Worm (Caenorhabditis elegans) whole organism, midembryonic: ENCODE measurements around the gene mig-17.

ENCODE experiments used
- T22C8.4 ChIP-seq: fragments of 200-800 bp; sonication (Bioruptor generic); IDR thresholded peaks from 2 replicates; pipeline ENCODE4 v1.3.6; 2022; ENCODE audit warnings: missing genetic modification characterization, missing compliant biosample characterization
- flt-1 ChIP-seq: fragments of 200-800 bp; sonication (Bioruptor generic); IDR thresholded peaks from 2 replicates; pipeline ENCODE4 v1.3.6; 2022; ENCODE audit warnings: missing genetic modification characterization, missing compliant biosample characterization
- tab-1 ChIP-seq: fragments of 200-800 bp; sonication (Bioruptor generic); IDR thresholded peaks from 2 replicates; pipeline ENCODE4 v1.3.6; 2022; ENCODE audit warnings: missing genetic modification characterization, missing compliant biosample characterization
- ztf-23 ChIP-seq: fragments of 200-800 bp; sonication (Bioruptor generic); IDR thresholded peaks from 2 replicates; pipeline ENCODE4 v1.3.6; 2022; ENCODE audit warnings: missing genetic modification reagents, missing genetic modification characterization, missing compliant biosample characterization
- ztf-29 ChIP-seq: fragments of 200-800 bp; sonication (Bioruptor generic); IDR thresholded peaks from 2 replicates; pipeline ENCODE4 v1.3.6; 2022; ENCODE audit warnings: missing genetic modification reagents, missing genetic modification characterization, missing compliant biosample characterization

ce11 chrV:11497475-11497874 is 51.0 kb downstream of the mig-17 start:
- TF ChIP-seq flt-1 (no peak), tab-1 (GFP tag; lab: Robert Waterston, UW) (no peak), ztf-23 (GFP tag; lab: Robert Waterston, UW) (no peak), ztf-29 (no peak), T22C8.4 (GFP tag; lab: Robert Waterston, UW) (no peak)
